Worm (Caenorhabditis elegans) whole organism, midembryonic: ENCODE data around the gene R11D1.12.

Source experiments
- T22C8.4 ChIP-seq: fragments of 200-800 bp; sonication (Bioruptor generic); IDR thresholded peaks from 2 replicates; pipeline ENCODE4 v1.3.6; 2022; ENCODE audit warnings: missing genetic modification characterization, missing compliant biosample characterization
- cog-1 ChIP-seq: sonication (generic microtip); optimal IDR thresholded peaks from 2 replicates; lab custom pipeline; 2016; ENCODE audit warnings: missing genetic modification characterization, missing compliant biosample characterization
- flt-1 ChIP-seq: fragments of 200-800 bp; sonication (Bioruptor generic); IDR thresholded peaks from 2 replicates; pipeline ENCODE4 v1.3.6; 2022; ENCODE audit warnings: missing genetic modification characterization, missing compliant biosample characterization
- klf-2 ChIP-seq: fragments of 200-800 bp; sonication (Bioruptor generic); conservative IDR thresholded peaks from 2 replicates; pipeline ENCODE4 v1.3.6; 2022; ENCODE audit warnings: missing genetic modification reagents, missing genetic modification characterization, missing compliant biosample characterization
- med-1 ChIP-seq: sonication (generic microtip); optimal IDR thresholded peaks from 2 replicates; lab custom pipeline; 2017; ENCODE audit warnings: missing genetic modification characterization, mild to moderate bottlenecking, missing compliant biosample characterization, antibody characterized with exemption, missing genetic modification reagents; ENCODE audit not compliant: insufficient read depth
- ref-1 ChIP-seq: fragments of 200-800 bp; sonication (Bioruptor generic); conservative IDR thresholded peaks from 2 replicates; pipeline ENCODE4 v1.3.6; 2022; ENCODE audit warnings: missing genetic modification reagents, missing genetic modification characterization, missing compliant biosample characterization
- tab-1 ChIP-seq: fragments of 200-800 bp; sonication (Bioruptor generic); IDR thresholded peaks from 2 replicates; pipeline ENCODE4 v1.3.6; 2022; ENCODE audit warnings: missing genetic modification characterization, missing compliant biosample characterization
- ztf-23 ChIP-seq: fragments of 200-800 bp; sonication (Bioruptor generic); IDR thresholded peaks from 2 replicates; pipeline ENCODE4 v1.3.6; 2022; ENCODE audit warnings: missing genetic modification reagents, missing genetic modification characterization, missing compliant biosample characterization
- ztf-29 ChIP-seq: fragments of 200-800 bp; sonication (Bioruptor generic); IDR thresholded peaks from 2 replicates; pipeline ENCODE4 v1.3.6; 2022; ENCODE audit warnings: missing genetic modification reagents, missing genetic modification characterization, missing compliant biosample characterization

R11D1.12 gene

ce11 chrV:12725893-12726292 is at the start of gene R11D1.12:
Gene R11D1.12 (minus strand): TSS chrV:12725993.
- TF ChIP-seq ztf-29 (GFP tag; lab: Robert Waterston, UW) (no peak), flt-1 (GFP tag; lab: Robert Waterston, UW) (no peak)

ce11 chrV:12773852-12774251 is 48.1 kb upstream of the R11D1.12 start:
- TF ChIP-seq ztf-29 (GFP tag; lab: Robert Waterston, UW), result no peak
- no peak for TF ChIP-seq klf-2 (GFP tag; lab: Robert Waterston, UW)

- no peak for TF ChIP-seq ref-1 (GFP tag; lab: Robert Waterston, UW)
- TF ChIP-seq flt-1 (GFP tag; lab: Robert Waterston, UW), result no peak
- TF ChIP-seq cog-1 (tag; lab: Kevin White, UChicago), result no peak
- TF ChIP-seq klf-2 (GFP tag; lab: Robert Waterston, UW), result no peak
- TF ChIP-seq med-1 (GFP tag; lab: Kevin White, UChicago), result no peak
- no peak for TF ChIP-seq ztf-29 (GFP tag; lab: Robert Waterston, UW)
- no peak for TF ChIP-seq tab-1 (GFP tag; lab: Robert Waterston, UW)
- TF ChIP-seq T22C8.4 (GFP tag; lab: Robert Waterston, UW), result no peak
- TF ChIP-seq ztf-23 (GFP tag; lab: Robert Waterston, UW), result no peak
Measured at ce11 chrV:12773222-12773621, 47.4 kb upstream of the R11D1.12 start, which contains the start of gene ZC455.1. Gene ZC455.1 (plus strand): TSS chrV:12773522.

- TF ChIP-seq flt-1 (GFP tag; lab: Robert Waterston, UW) (no peak), med-1 (GFP tag; lab: Kevin White, UChicago) (no peak), cog-1 (tag; lab: Kevin White, UChicago) (no peak), ztf-29 (GFP tag; lab: Robert Waterston, UW) (no peak), klf-2 (GFP tag; lab: Robert Waterston, UW) (no peak), tab-1 (GFP tag; lab: Robert Waterston, UW) (no peak), T22C8.4 (GFP tag; lab: Robert Waterston, UW) (no peak), ref-1 (GFP tag; lab: Robert Waterston, UW) (no peak), ztf-23 (GFP tag; lab: Robert Waterston, UW) (no peak)
Measured at ce11 chrV:12768946-12769345, 43.2 kb upstream of the R11D1.12 start, which contains the start of gene srt-43. Gene srt-43 (plus strand): TSS chrV:12769246.

- TF ChIP-seq cog-1 (tag; lab: Kevin White, UChicago) (no peak), tab-1 (GFP tag; lab: Robert Waterston, UW) (no peak), ztf-23 (GFP tag; lab: Robert Waterston, UW) (no peak), ztf-29 (GFP tag; lab: Robert Waterston, UW) (no peak), T22C8.4 (GFP tag; lab: Robert Waterston, UW) (no peak), ref-1 (GFP tag; lab: Robert Waterston, UW) (no peak)
Measured at ce11 chrV:12763291-12763995, 37.6 kb upstream of the R11D1.12 start, which contains the start of the genes abcf-1 and scc-3. Gene abcf-1 (minus strand): TSS chrV:12763375. Gene scc-3 (plus strand): TSS chrV:12763945.

- TF ChIP-seq ztf-23 (GFP tag; lab: Robert Waterston, UW), result no peak
- TF ChIP-seq ref-1 (GFP tag; lab: Robert Waterston, UW), result no peak
- no peak for TF ChIP-seq cog-1 (tag; lab: Kevin White, UChicago)
- no peak for TF ChIP-seq T22C8.4 (GFP tag; lab: Robert Waterston, UW)
- TF ChIP-seq med-1 (GFP tag; lab: Kevin White, UChicago), result no peak
- no peak for TF ChIP-seq flt-1 (GFP tag; lab: Robert Waterston, UW)
- TF ChIP-seq klf-2 (GFP tag; lab: Robert Waterston, UW), result no peak
- TF ChIP-seq tab-1 (GFP tag; lab: Robert Waterston, UW), result no peak
- no peak for TF ChIP-seq ztf-29 (GFP tag; lab: Robert Waterston, UW)
Measured at ce11 chrV:12760913-12761312, 35.1 kb upstream of the R11D1.12 start, which contains the start of gene F18E2.15. Gene F18E2.15 (minus strand): TSS chrV:12761013.

ce11 chrV:12759660-12760059 is 33.9 kb upstream of the R11D1.12 start, which contains the start of gene papl-1:
Gene papl-1 (minus strand): TSS chrV:12759760.
- no peak for TF ChIP-seq med-1 (GFP tag; lab: Kevin White, UChicago)
- TF ChIP-seq flt-1 (GFP tag; lab: Robert Waterston, UW), result no peak
- TF ChIP-seq T22C8.4 (GFP tag; lab: Robert Waterston, UW), result no peak
- TF ChIP-seq ref-1 (GFP tag; lab: Robert Waterston, UW), result no peak
- no peak for TF ChIP-seq tab-1 (GFP tag; lab: Robert Waterston, UW)
- no peak for TF ChIP-seq cog-1 (tag; lab: Kevin White, UChicago)
- TF ChIP-seq ztf-29 (GFP tag; lab: Robert Waterston, UW), result no peak
- TF ChIP-seq ztf-23 (GFP tag; lab: Robert Waterston, UW), result no peak
- no peak for TF ChIP-seq klf-2 (GFP tag; lab: Robert Waterston, UW)

- no peak for TF ChIP-seq ztf-29 (GFP tag; lab: Robert Waterston, UW)
- no peak for TF ChIP-seq ref-1 (GFP tag; lab: Robert Waterston, UW)
- TF ChIP-seq med-1 (GFP tag; lab: Kevin White, UChicago), result no peak
- TF ChIP-seq ztf-23 (GFP tag; lab: Robert Waterston, UW), result no peak
- TF ChIP-seq klf-2 (GFP tag; lab: Robert Waterston, UW), result no peak
- TF ChIP-seq tab-1 (GFP tag; lab: Robert Waterston, UW), result no peak
- TF ChIP-seq flt-1 (GFP tag; lab: Robert Waterston, UW), result no peak
- no peak for TF ChIP-seq T22C8.4 (GFP tag; lab: Robert Waterston, UW)
- TF ChIP-seq cog-1 (tag; lab: Kevin White, UChicago), result no peak
Measured at ce11 chrV:12754839-12755238, 29.0 kb upstream of the R11D1.12 start, which contains the start of gene gpa-13. Gene gpa-13 (minus strand): TSS chrV:12754939.

ce11 chrV:12752407-12752806 is 26.6 kb upstream of the R11D1.12 start, which contains the start of gene C15C8.8:
Gene C15C8.8 (minus strand): TSS chrV:12752507.
- TF ChIP-seq klf-2 (GFP tag; lab: Robert Waterston, UW), result no peak
- no peak for TF ChIP-seq ztf-23 (GFP tag; lab: Robert Waterston, UW)
- no peak for TF ChIP-seq ztf-29 (GFP tag; lab: Robert Waterston, UW)
- no peak for TF ChIP-seq ref-1 (GFP tag; lab: Robert Waterston, UW)
- no peak for TF ChIP-seq tab-1 (GFP tag; lab: Robert Waterston, UW)
- no peak for TF ChIP-seq T22C8.4 (GFP tag; lab: Robert Waterston, UW)
- no peak for TF ChIP-seq med-1 (GFP tag; lab: Kevin White, UChicago)
- no peak for TF ChIP-seq cog-1 (tag; lab: Kevin White, UChicago)
- TF ChIP-seq flt-1 (GFP tag; lab: Robert Waterston, UW), result no peak
